Fruit fly (Drosophila melanogaster): ENCODE measurements around the gene CG9743.
A peak's percentile ranks its signal among the peaks of the same experiment; 100 is the strongest.

Gene CG9743

DNA sequence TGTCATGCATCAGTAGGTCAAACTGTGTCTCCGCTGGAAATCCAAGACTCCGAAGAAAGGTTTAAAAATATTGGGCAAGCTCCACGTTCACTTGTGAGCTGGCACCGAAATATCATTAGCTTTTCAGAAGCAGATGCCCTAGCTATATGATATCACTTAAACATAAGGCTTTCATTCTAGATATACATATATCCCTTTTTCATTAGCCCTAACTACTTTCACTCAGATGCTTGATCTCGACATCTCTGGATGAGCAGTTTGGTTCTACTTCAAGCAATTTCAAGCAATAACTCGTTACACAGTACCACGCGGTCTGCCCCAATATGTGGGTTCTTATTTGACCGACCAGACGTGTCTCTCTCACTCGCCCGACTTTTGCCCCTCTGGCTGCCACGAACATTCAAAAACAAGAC is 11.3 kb downstream of the CG9743 start (continued):
- no peak for TF ChIP-seq nerfin-2 (GFP tag; IDR thresholded peaks at IDR 0.05; ENCODE audit: partially characterized antibody)
- TF ChIP-seq CrebB (tag; optimal IDR thresholded peaks at IDR 0.05) = no peak
- TF ChIP-seq eve (GFP tag; optimal IDR thresholded peaks at IDR 0.05) = no peak
- TF ChIP-seq CG9797 (GFP tag; optimal IDR thresholded peaks at IDR 0.05) = no peak
- no peak for TF ChIP-seq Lpt (GFP tag; optimal IDR thresholded peaks at IDR 0.05)
- TF ChIP-seq CG1233 (GFP tag; optimal IDR thresholded peaks at IDR 0.05) = peak; percentile 29
- TF ChIP-seq luna (GFP tag; optimal IDR thresholded peaks at IDR 0.05) = no peak
- no peak for TF ChIP-seq Dref (GFP tag; IDR thresholded peaks at IDR 0.05)
- TF ChIP-seq CG2678 (tag; optimal IDR thresholded peaks at IDR 0.05) = peak; percentile 52
- TF ChIP-seq Rfx (GFP tag; IDR thresholded peaks at IDR 0.05) = 0 out of 2 replicates have a peak, but pooled peaks have one; percentile 30
- peak; percentile 31 for TF ChIP-seq Hsf (GFP tag; optimal IDR thresholded peaks at IDR 0.05)
- TF ChIP-seq aop (GFP tag; IDR thresholded peaks at IDR 0.05) = no peak
- peak; percentile 29; the same call in 1 of the 2 replicates for TF ChIP-seq klu (GFP tag; IDR thresholded peaks at IDR 0.05)
- TF ChIP-seq nmo (GFP tag; optimal IDR thresholded peaks at IDR 0.05) = peak; percentile 83
- peak; percentile 48 for TF ChIP-seq CG9609 (GFP tag; optimal IDR thresholded peaks at IDR 0.05)
- peak; percentile 40 for TF ChIP-seq NK7.1 (GFP tag; optimal IDR thresholded peaks at IDR 0.05)
- TF ChIP-seq lola (GFP tag; optimal IDR thresholded peaks at IDR 0.05) = peak in 1 of 3 experiments; percentile 33
- TF ChIP-seq Ets97D (GFP tag; optimal IDR thresholded peaks at IDR 0.05) = peak; percentile 21
- no peak for TF ChIP-seq CG34422 (GFP tag; IDR thresholded peaks at IDR 0.05)
- no peak for TF ChIP-seq Elba2 (GFP tag; optimal IDR thresholded peaks at IDR 0.05)
- TF ChIP-seq CG4730 (GFP tag; IDR thresholded peaks at IDR 0.05) = no peak
- TF ChIP-seq CG17612 (GFP tag; IDR thresholded peaks at IDR 0.05) = no peak
- TF ChIP-seq amos (GFP tag; IDR thresholded peaks at IDR 0.05; ENCODE audit: partially characterized antibody) = no peak
- TF ChIP-seq CG12104 (GFP tag; optimal IDR thresholded peaks at IDR 0.05) = peak; percentile 3
- TF ChIP-seq Dfd (GFP tag; optimal IDR thresholded peaks at IDR 0.05) = no peak
- no peak for TF ChIP-seq wdn (GFP tag; IDR thresholded peaks at IDR 0.05)
- TF ChIP-seq CG31441 (GFP tag; IDR thresholded peaks at IDR 0.05) = peak; percentile 45; the same call in 1 of the 2 replicates
- no peak for TF ChIP-seq Sry-β (GFP tag; optimal IDR thresholded peaks at IDR 0.05)
- TF ChIP-seq Sry-δ (GFP tag; optimal IDR thresholded peaks at IDR 0.05) = no peak
- TF ChIP-seq Ets65A (GFP tag) = peak; percentile 97
- TF ChIP-seq ro (GFP tag; IDR thresholded peaks at IDR 0.05) = no peak
- TF ChIP-seq ato (GFP tag; IDR thresholded peaks at IDR 0.05; ENCODE audit: partially characterized antibody) = no peak
- no peak for TF ChIP-seq CG32532 (GFP tag; IDR thresholded peaks at IDR 0.05)
- no peak for TF ChIP-seq CG5180 (GFP tag; optimal IDR thresholded peaks at IDR 0.05)
- TF ChIP-seq Nf-YA (GFP tag; IDR thresholded peaks at IDR 0.05) = no peak
- no peak for TF ChIP-seq peb (GFP tag; IDR thresholded peaks at IDR 0.05)
- TF ChIP-seq CG9727 (GFP tag; optimal IDR thresholded peaks at IDR 0.05) = peak; percentile 47
- TF ChIP-seq Meics (GFP tag; optimal IDR thresholded peaks at IDR 0.05) = no peak
- TF ChIP-seq CG4404 (GFP tag; IDR thresholded peaks at IDR 0.05) = no peak
- TF ChIP-seq z (GFP tag; IDR thresholded peaks at IDR 0.05) = no peak
- TF ChIP-seq Fer1 (GFP tag; optimal IDR thresholded peaks at IDR 0.05) = no peak
- TF ChIP-seq CG11093 (GFP tag; IDR thresholded peaks at IDR 0.05) = no peak
- no peak for TF ChIP-seq CG31388 (GFP tag; optimal IDR thresholded peaks at IDR 0.05)
- no peak for TF ChIP-seq crol (GFP tag; IDR thresholded peaks at IDR 0.05)
- TF ChIP-seq Awh (GFP tag; IDR thresholded peaks at IDR 0.05) = no peak
- no peak for TF ChIP-seq Hr39 (optimal IDR thresholded peaks at IDR 0.05)
- peak; percentile 57 for TF ChIP-seq CG9437 (GFP tag; optimal IDR thresholded peaks at IDR 0.05)
- no peak for TF ChIP-seq Doc3 (GFP tag; IDR thresholded peaks at IDR 0.05; ENCODE audit: partially characterized antibody)
- TF ChIP-seq CG2712 (tag; optimal IDR thresholded peaks at IDR 0.05) = peak; percentile 45
- TF ChIP-seq h (optimal IDR thresholded peaks at IDR 0.05) = no peak
- TF ChIP-seq CG18476 (GFP tag; optimal IDR thresholded peaks at IDR 0.05) = no peak
- TF ChIP-seq CG1832 (GFP tag; optimal IDR thresholded peaks at IDR 0.05) = no peak
- no peak for TF ChIP-seq CG4820 (GFP tag; optimal IDR thresholded peaks at IDR 0.05)

Measured in whole organism, embryonic.